Worm (Caenorhabditis elegans): ENCODE data around the gene ceh-58.
A peak's percentile ranks its signal among the peaks of the same experiment; 100 is the strongest.

The ceh-58 gene

ce11 chrII:10369547-10370028 lies at the start of gene ceh-58:
Gene ceh-58, minus strand, starts transcription at chrII:10369597.
- TF ChIP-seq lin-11 (tag; optimal IDR thresholded peaks at IDR 0.05) (no peak), nhr-6 (tag; optimal IDR thresholded peaks at IDR 0.05) (no peak), lsy-2 (tag; optimal IDR thresholded peaks at IDR 0.05) (peak in 1 of 2 experiments; percentile 0), nhr-237 (tag; optimal IDR thresholded peaks at IDR 0.05) (no peak), mab-5 (tag; optimal IDR thresholded peaks at IDR 0.05) (no peak)

ce11 chrII:10416332-10416863 lies 47.0 kb upstream of the ceh-58 start, which contains the start of gene eif-2A:
Gene eif-2A, plus strand, starts transcription at chrII:10416800.
- TF ChIP-seq gmeb-1 (tag; optimal IDR thresholded peaks at IDR 0.05) (peak; percentile 20), unc-55 (GFP tag; optimal IDR thresholded peaks at IDR 0.05) (peak; percentile 27), aly-2 (tag; optimal IDR thresholded peaks at IDR 0.05) (no peak), snpc-4 (tag; optimal IDR thresholded peaks at IDR 0.05) (no peak), nhr-21 (tag; optimal IDR thresholded peaks at IDR 0.05) (no peak), lin-13 (GFP tag; optimal IDR thresholded peaks at IDR 0.05) (peak; percentile 16), ztf-1 (GFP tag; conservative IDR thresholded peaks at IDR 0.05) (no peak), C34F6.9 (tag; optimal IDR thresholded peaks at IDR 0.05) (peak; percentile 16), lsy-2 (tag; optimal IDR thresholded peaks at IDR 0.05) (peak; percentile 28 to 93)

ce11 chrII:10410989-10411388 lies 41.6 kb upstream of the ceh-58 start, which contains the start of gene E04D5.5:
Gene E04D5.5, plus strand, starts transcription at chrII:10411289.
- TF ChIP-seq unc-39 (tag; optimal IDR thresholded peaks at IDR 0.05) (no peak), nhr-10 (tag; optimal IDR thresholded peaks at IDR 0.05) (no peak), nhr-25 (tag; optimal IDR thresholded peaks at IDR 0.05) (no peak), ceh-16 (tag; optimal IDR thresholded peaks at IDR 0.05) (no peak), nhr-11 (tag; optimal IDR thresholded peaks at IDR 0.05) (no peak), nhr-23 (tag; optimal IDR thresholded peaks at IDR 0.05) (no peak), aly-2 (tag; optimal IDR thresholded peaks at IDR 0.05) (no peak), elt-3 (tag; optimal IDR thresholded peaks at IDR 0.05) (no peak)

ce11 chrII:10402991-10403390 lies 33.6 kb upstream of the ceh-58 start:
- TF ChIP-seq gmeb-1 (tag; optimal IDR thresholded peaks at IDR 0.05) (peak; percentile 19), sem-4 (tag; optimal IDR thresholded peaks at IDR 0.05) (no peak), alr-1 (tag; optimal IDR thresholded peaks at IDR 0.05) (no peak), C34F6.9 (tag; optimal IDR thresholded peaks at IDR 0.05) (no peak), lin-11 (tag; optimal IDR thresholded peaks at IDR 0.05) (no peak), nhr-11 (tag; optimal IDR thresholded peaks at IDR 0.05) (no peak), blmp-1 (tag; optimal IDR thresholded peaks at IDR 0.05; ENCODE audit: insufficient read depth) (no peak), elt-3 (tag; optimal IDR thresholded peaks at IDR 0.05) (no peak), sma-9 (GFP tag; optimal IDR thresholded peaks at IDR 0.05) (peak; percentile 53), sma-9 (tag; optimal IDR thresholded peaks at IDR 0.05) (no peak), ztf-11 (tag; optimal IDR thresholded peaks at IDR 0.05) (no peak), ama-1 (optimal IDR thresholded peaks at IDR 0.05) (no peak), skn-1 (tag; optimal IDR thresholded peaks at IDR 0.05) (no peak), nhr-23 (tag; optimal IDR thresholded peaks at IDR 0.05) (no peak), dmd-4 (tag; optimal IDR thresholded peaks at IDR 0.05) (no peak), ztf-4 (tag; optimal IDR thresholded peaks at IDR 0.05) (no peak), unc-55 (GFP tag; optimal IDR thresholded peaks at IDR 0.05) (no peak), fos-1 (tag; optimal IDR thresholded peaks at IDR 0.05) (peak; percentile 81)

- TF ChIP-seq nhr-21 (tag; optimal IDR thresholded peaks at IDR 0.05) (no peak), ceh-82 (tag; optimal IDR thresholded peaks at IDR 0.05) (no peak), ztf-11 (tag; optimal IDR thresholded peaks at IDR 0.05) (no peak), nhr-11 (tag; optimal IDR thresholded peaks at IDR 0.05) (no peak)
These were observed 27.2 kb upstream of the ceh-58 start, which contains the start of gene T09F3.5 for ce11 chrII:10396578-10396977. Gene T09F3.5, plus strand, starts transcription at chrII:10396878.

ce11 chrII:10395303-10395757 lies 25.9 kb upstream of the ceh-58 start, which contains the start of gene T09F3.4:
Gene T09F3.4, plus strand, starts transcription at chrII:10395707.
- TF ChIP-seq zag-1 (tag; optimal IDR thresholded peaks at IDR 0.05), result no peak
- no peak for TF ChIP-seq unc-39 (tag; optimal IDR thresholded peaks at IDR 0.05)
- no peak for TF ChIP-seq lin-39 (tag; optimal IDR thresholded peaks at IDR 0.05)
- TF ChIP-seq mdl-1 (tag; optimal IDR thresholded peaks at IDR 0.05), result no peak
- no peak for TF ChIP-seq R02D3.7 (tag; optimal IDR thresholded peaks at IDR 0.05)
- no peak for TF ChIP-seq elt-3 (tag; optimal IDR thresholded peaks at IDR 0.05)
- no peak for TF ChIP-seq elt-1 (tag; optimal IDR thresholded peaks at IDR 0.05)
- TF ChIP-seq mbf-1 (tag; optimal IDR thresholded peaks at IDR 0.05), result no peak
- no peak for TF ChIP-seq nhr-237 (tag; optimal IDR thresholded peaks at IDR 0.05)
- no peak for TF ChIP-seq nhr-11 (tag; optimal IDR thresholded peaks at IDR 0.05)
- TF ChIP-seq nhr-77 (tag; optimal IDR thresholded peaks at IDR 0.05), result no peak
- no peak for TF ChIP-seq dmd-4 (tag; optimal IDR thresholded peaks at IDR 0.05)
- peak; percentile 56 for TF ChIP-seq lin-13 (GFP tag; optimal IDR thresholded peaks at IDR 0.05)
- no peak for TF ChIP-seq nhr-21 (tag; optimal IDR thresholded peaks at IDR 0.05)
- no peak for TF ChIP-seq skn-1 (tag; optimal IDR thresholded peaks at IDR 0.05)
- peak; percentile 19 for TF ChIP-seq sem-4 (tag; optimal IDR thresholded peaks at IDR 0.05)
- peak; percentile 72 for TF ChIP-seq gmeb-1 (tag; optimal IDR thresholded peaks at IDR 0.05)
- TF ChIP-seq lsy-2 (tag; optimal IDR thresholded peaks at IDR 0.05), result peak; percentile 18 to 75
- TF ChIP-seq ZK546.5 (tag; optimal IDR thresholded peaks at IDR 0.05), result no peak
- no peak for TF ChIP-seq ama-1 (optimal IDR thresholded peaks at IDR 0.05)
- no peak for TF ChIP-seq aly-2 (tag; optimal IDR thresholded peaks at IDR 0.05)
- TF ChIP-seq unc-55 (GFP tag; optimal IDR thresholded peaks at IDR 0.05), result peak; percentile 81
- no peak for TF ChIP-seq fos-1 (tag; optimal IDR thresholded peaks at IDR 0.05)
- TF ChIP-seq unc-62 (GFP tag; optimal IDR thresholded peaks at IDR 0.05), result no peak
- TF ChIP-seq ceh-82 (tag; optimal IDR thresholded peaks at IDR 0.05), result no peak
